6 worm cellular contexts compared by ENCODE assay signal in the genomic region with DNA sequence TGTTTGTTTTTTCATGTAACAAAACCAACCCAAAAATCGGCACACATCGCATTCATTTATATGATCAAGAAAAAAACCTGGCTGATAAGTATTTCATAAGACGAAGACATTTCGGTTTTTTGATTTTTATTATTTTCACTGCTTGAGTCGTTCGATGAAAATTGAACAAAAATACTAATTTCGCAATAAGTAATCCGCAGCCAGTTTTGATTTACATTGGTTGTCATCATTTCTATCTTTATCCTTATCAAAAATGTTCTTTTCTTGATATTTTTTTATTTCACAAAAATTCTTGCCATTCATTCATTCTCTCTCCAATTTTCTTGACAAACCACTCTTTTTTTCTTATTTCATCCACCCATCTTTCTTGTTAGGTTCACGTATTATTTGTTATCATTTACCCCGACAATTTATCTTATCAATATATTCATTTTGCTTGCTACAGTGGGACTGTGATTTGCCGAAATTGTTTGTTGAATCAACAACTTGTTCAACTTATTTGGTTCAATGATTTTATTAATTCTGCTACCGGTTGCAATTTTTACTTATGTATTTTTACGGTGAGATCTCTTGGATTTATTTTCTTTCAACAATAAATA.
TF ChIP-seq lines count a peak whose summit lies in the region.

A gene (plus strand): TSS at position 446 of the 599 bp plus-strand sequence.

TF ChIP-seq in whole organism, L1 larva, 84 proteins besides CTCF, POLR2A, EP300 and RAD21:
- TF ChIP-seq blmp-1 (tag; optimal IDR thresholded peaks at IDR 0.05; lab: Kevin White, UChicago) (peak; percentile 7), nhr-20 (tag; optimal IDR thresholded peaks at IDR 0.05; lab: Kevin White, UChicago) (peak; percentile 6), irx-1 (tag; optimal IDR thresholded peaks at IDR 0.05; lab: Kevin White, UChicago) (no peak), lin-15B (tag; optimal IDR thresholded peaks at IDR 0.05; lab: Kevin White, UChicago) (no peak), skn-1 (tag; optimal IDR thresholded peaks at IDR 0.05; lab: Kevin White, UChicago) (peak; percentile 60), fkh-10 (GFP tag; optimal IDR thresholded peaks at IDR 0.05; lab: Kevin White, UChicago) (no peak), ceh-90 (tag; optimal IDR thresholded peaks at IDR 0.05; lab: Kevin White, UChicago) (no peak), nhr-11 (tag; optimal IDR thresholded peaks at IDR 0.05; lab: Kevin White, UChicago) (no peak), vab-15 (tag; optimal IDR thresholded peaks at IDR 0.05; lab: Kevin White, UChicago) (no peak), lin-14 (GFP tag; optimal IDR thresholded peaks at IDR 0.05; lab: Kevin White, UChicago) (peak; percentile 26), grh-1 (GFP tag; IDR thresholded peaks at IDR 0.05; lab: Robert Waterston, UW) (no peak), elt-2 (tag; optimal IDR thresholded peaks at IDR 0.05; lab: Kevin White, UChicago) (peak; percentile 62), elt-3 (tag; optimal IDR thresholded peaks at IDR 0.05; lab: Kevin White, UChicago) (peak in 4 of 6 experiments; percentile 61 to 78 (median 68))

TF ChIP-seq in whole organism, L2 larva, 48 proteins besides CTCF, POLR2A, EP300 and RAD21:
- TF ChIP-seq F13H6.1 (tag; optimal IDR thresholded peaks at IDR 0.05; lab: Kevin White, UChicago) (no peak), nhr-77 (tag; optimal IDR thresholded peaks at IDR 0.05; lab: Kevin White, UChicago) (no peak), ztf-1 (GFP tag; conservative IDR thresholded peaks at IDR 0.05; lab: Robert Waterston, UW) (no peak), peb-1 (tag; optimal IDR thresholded peaks at IDR 0.05; lab: Kevin White, UChicago) (no peak), unc-62 (GFP tag; optimal IDR thresholded peaks at IDR 0.05; lab: Kevin White, UChicago) (no peak), skn-1 (tag; optimal IDR thresholded peaks at IDR 0.05; lab: Kevin White, UChicago) (peak; percentile 23), sma-9 (GFP tag; optimal IDR thresholded peaks at IDR 0.05; lab: Kevin White, UChicago) (peak; percentile 7), sma-9 (tag; optimal IDR thresholded peaks at IDR 0.05; lab: Kevin White, UChicago) (no peak), crh-2 (tag; optimal IDR thresholded peaks at IDR 0.05; lab: Kevin White, UChicago) (peak; percentile 38), nhr-11 (tag; optimal IDR thresholded peaks at IDR 0.05; lab: Kevin White, UChicago) (no peak), fos-1 (tag; optimal IDR thresholded peaks at IDR 0.05; lab: Kevin White, UChicago) (peak; percentile 38)

TF ChIP-seq in whole organism, L3 larva, 47 proteins besides CTCF, POLR2A, EP300 and RAD21:
- no peak for TF ChIP-seq skn-1 (tag; optimal IDR thresholded peaks at IDR 0.05; lab: Kevin White, UChicago)
- TF ChIP-seq elt-2 (tag; optimal IDR thresholded peaks at IDR 0.05; lab: Kevin White, UChicago), result peak; percentile 71

TF ChIP-seq in whole organism, L4 larva, 104 proteins besides CTCF, POLR2A, EP300 and RAD21 (continues in another document):
- TF ChIP-seq nhr-11 (tag; optimal IDR thresholded peaks at IDR 0.05; lab: Kevin White, UChicago) (no peak), mdt-29 (GFP tag; IDR thresholded peaks at IDR 0.05; lab: Robert Waterston, UW) (no peak), nhr-28 (tag; optimal IDR thresholded peaks at IDR 0.05; lab: Kevin White, UChicago) (peak; percentile 63), nhr-41 (GFP tag; IDR thresholded peaks at IDR 0.05; lab: Robert Waterston, UW) (no peak), T26A8.4 (GFP tag; IDR thresholded peaks at IDR 0.05; lab: Robert Waterston, UW) (no peak), mdl-1 (tag; optimal IDR thresholded peaks at IDR 0.05; lab: Kevin White, UChicago) (peak in 1 of 2 experiments; percentile 20), nhr-237 (tag; optimal IDR thresholded peaks at IDR 0.05; lab: Kevin White, UChicago) (no peak), pqm-1 (tag; optimal IDR thresholded peaks at IDR 0.05; lab: Kevin White, UChicago) (peak; percentile 57), arid-1 (GFP tag; conservative IDR thresholded peaks at IDR 0.05; lab: Robert Waterston, UW) (no peak), ztf-7 (tag; optimal IDR thresholded peaks at IDR 0.05; lab: Kevin White, UChicago) (no peak), madf-5 (GFP tag; IDR thresholded peaks at IDR 0.05; lab: Robert Waterston, UW) (no peak), dmd-9 (GFP tag; IDR thresholded peaks at IDR 0.05; lab: Robert Waterston, UW) (no peak), hlh-11 (tag; optimal IDR thresholded peaks at IDR 0.05; lab: Kevin White, UChicago) (peak; percentile 13), lin-29 (GFP tag; IDR thresholded peaks at IDR 0.05; lab: Robert Waterston, UW) (no peak), ztf-11 (tag; optimal IDR thresholded peaks at IDR 0.05; lab: Kevin White, UChicago) (no peak), tra-1 (GFP tag; IDR thresholded peaks at IDR 0.05; lab: Robert Waterston, UW) (no peak), nhr-77 (tag; optimal IDR thresholded peaks at IDR 0.05; lab: Kevin White, UChicago) (no peak), madf-9 (GFP tag; conservative IDR thresholded peaks at IDR 0.05; lab: Robert Waterston, UW) (no peak), R02D3.7 (tag; optimal IDR thresholded peaks at IDR 0.05; lab: Kevin White, UChicago) (no peak), nhr-6 (tag; optimal IDR thresholded peaks at IDR 0.05; lab: Kevin White, UChicago) (peak; percentile 6), egl-43 (GFP tag; IDR thresholded peaks at IDR 0.05; lab: Robert Waterston, UW) (no peak)

TF ChIP-seq in whole organism, late embryonic, 69 proteins besides CTCF, POLR2A, EP300 and RAD21:
- TF ChIP-seq elt-2 (tag; optimal IDR thresholded peaks at IDR 0.05; lab: Kevin White, UChicago), result peak; percentile 50
- no peak for TF ChIP-seq lin-11 (tag; optimal IDR thresholded peaks at IDR 0.05; lab: Kevin White, UChicago)
- TF ChIP-seq ceh-34 (tag; optimal IDR thresholded peaks at IDR 0.05; lab: Kevin White, UChicago), result no peak
- TF ChIP-seq ahr-1 (tag; optimal IDR thresholded peaks at IDR 0.05; lab: Kevin White, UChicago), result no peak

TF ChIP-seq in whole organism, young adult, 124 proteins besides CTCF, POLR2A, EP300 and RAD21:
- peak; percentile 71 for TF ChIP-seq cebp-1 (GFP tag; IDR thresholded peaks at IDR 0.05; lab: Robert Waterston, UW)
- peak; percentile 90 for TF ChIP-seq cebp-1 (tag; optimal IDR thresholded peaks at IDR 0.05; lab: Kevin White, UChicago)
- no peak for TF ChIP-seq Y56A3A.18 (GFP tag; IDR thresholded peaks at IDR 0.05; lab: Robert Waterston, UW)
- TF ChIP-seq nhr-80 (tag; optimal IDR thresholded peaks at IDR 0.05; lab: Kevin White, UChicago), result peak; percentile 58
